Worm (Caenorhabditis elegans) whole organism, young adult: Measurements from ENCODE around the gene ntr-2.

Experiments
- B0019.2 ChIP-seq: fragments of 200-800 bp; sonication (Bioruptor generic); conservative IDR thresholded peaks from 2 replicates; pipeline ENCODE4 v1.3.6; 2022; ENCODE audit warnings: missing genetic modification reagents, missing genetic modification characterization, missing compliant biosample characterization
- atf-7 ChIP-seq: sonication (generic microtip); optimal IDR thresholded peaks from 2 replicates; lab custom pipeline; 2017; ENCODE audit warnings: mild to moderate bottlenecking, missing genetic modification characterization, missing compliant biosample characterization
- hmg-20 ChIP-seq: fragments of 200-800 bp; sonication (Bioruptor generic); IDR thresholded peaks from 2 replicates; pipeline ENCODE4 v1.3.6; 2022; ENCODE audit warnings: missing genetic modification reagents, missing genetic modification characterization, missing compliant biosample characterization
- hrde-1 ChIP-seq: sonication (generic microtip); optimal IDR thresholded peaks from 2 replicates; lab custom pipeline; 2016; ENCODE audit warnings: missing genetic modification characterization, mild to moderate bottlenecking, missing compliant biosample characterization, moderate library complexity, missing genotype, missing genetic modification reagents, borderline replicate concordance
- nfya-2 ChIP-seq: fragments of 200-800 bp; sonication (Bioruptor generic); IDR thresholded peaks from 2 replicates; pipeline ENCODE4 v1.3.6; 2022; ENCODE audit warnings: missing genetic modification reagents, missing genetic modification characterization, missing compliant biosample characterization

DNA sequence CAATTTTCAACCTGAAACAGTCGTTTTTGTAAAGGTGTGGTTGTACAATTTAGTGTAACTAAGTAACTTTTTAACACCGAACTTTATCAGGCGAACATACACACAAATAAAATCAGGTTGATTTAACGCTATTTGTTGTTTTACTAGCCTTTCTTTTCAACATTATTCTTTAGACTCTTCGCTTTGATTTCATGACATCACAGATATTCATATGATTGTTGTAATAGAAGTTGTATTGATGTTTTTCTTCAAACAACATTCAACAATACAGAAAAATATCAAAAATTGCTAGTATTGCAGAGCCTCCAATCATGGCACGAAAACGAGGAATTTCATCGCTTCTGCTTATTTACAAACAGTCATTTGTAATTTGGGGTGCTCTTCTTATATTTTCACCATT is 33.9 kb downstream of the ntr-2 start, which contains the start of gene nac-1:
- TF ChIP-seq atf-7 (tag; lab: Kevin White, UChicago) = no peak
- no peak for TF ChIP-seq nfya-2 (GFP tag; lab: Robert Waterston, UW)
- no peak for TF ChIP-seq B0019.2 (GFP tag; lab: Robert Waterston, UW)
- TF ChIP-seq hmg-20 = no peak
- no peak for TF ChIP-seq hrde-1 (tag; lab: Kevin White, UChicago)
